Worm (Caenorhabditis elegans): ENCODE results near the gene C08G5.6.

C08G5.6 gene

ce11 chrII:753469-753868 lies 16.9 kb upstream of the C08G5.6 start (continued):
- TF ChIP-seq somi-1 (GFP tag; optimal IDR thresholded peaks at IDR 0.05) (no peak), lin-26 (GFP tag; IDR thresholded peaks at IDR 0.05) (no peak), pha-4 (tag; optimal IDR thresholded peaks at IDR 0.05) (no peak), dpff-1 (tag; optimal IDR thresholded peaks at IDR 0.05) (no peak), ceh-100 (GFP tag; IDR thresholded peaks at IDR 0.05) (no peak)

- TF ChIP-seq ccch-3 (GFP tag; optimal IDR thresholded peaks at IDR 0.05) (no peak), die-1 (tag; optimal IDR thresholded peaks at IDR 0.05) (no peak), pbrm-1 (GFP tag; IDR thresholded peaks at IDR 0.05) (0 out of 2 replicates have a peak, but pooled peaks have one; percentile 28), Y53F4B.3 (GFP tag; IDR thresholded peaks at IDR 0.05) (no peak), cebp-2 (GFP tag; IDR thresholded peaks at IDR 0.05) (0 out of 2 replicates have a peak, but pooled peaks have one; percentile 10), rpc-1 (optimal IDR thresholded peaks at IDR 0.05) (peak; percentile 4), rpc-1 (tag; optimal IDR thresholded peaks at IDR 0.05) (peak; percentile 58), tbp1 (GFP tag; optimal IDR thresholded peaks at IDR 0.05) (peak; percentile 74)
These were observed 15.4 kb upstream of the C08G5.6 start for ce11 chrII:754971-755370.

- TF ChIP-seq let-607 (tag; optimal IDR thresholded peaks at IDR 0.05) = no peak
- TF ChIP-seq attf-6 (GFP tag; IDR thresholded peaks at IDR 0.05) = no peak
- TF ChIP-seq rcor-1 (GFP tag; IDR thresholded peaks at IDR 0.05) = no peak
- no peak for TF ChIP-seq F37B4.10 (GFP tag; IDR thresholded peaks at IDR 0.05)
- no peak for TF ChIP-seq ceh-40 (GFP tag; IDR thresholded peaks at IDR 0.05)
- no peak for TF ChIP-seq hsf-1 (GFP tag; IDR thresholded peaks at IDR 0.05)
- no peak for TF ChIP-seq madf-8 (GFP tag; conservative IDR thresholded peaks at IDR 0.05)
- TF ChIP-seq egrh-3 (GFP tag; IDR thresholded peaks at IDR 0.05) = no peak
- no peak for TF ChIP-seq tlf-1 (GFP tag; optimal IDR thresholded peaks at IDR 0.05)
- no peak for TF ChIP-seq pbrm-1 (GFP tag; IDR thresholded peaks at IDR 0.05)
- no peak for TF ChIP-seq D2030.7 (GFP tag; IDR thresholded peaks at IDR 0.05)
- no peak for TF ChIP-seq B0035.1 (tag; optimal IDR thresholded peaks at IDR 0.05)
- no peak for TF ChIP-seq lag-1 (GFP tag; IDR thresholded peaks at IDR 0.05)
- TF ChIP-seq F10E7.11 (tag; optimal IDR thresholded peaks at IDR 0.05) = no peak
- TF ChIP-seq ceh-27 (GFP tag; optimal IDR thresholded peaks at IDR 0.05) = no peak
- no peak for TF ChIP-seq F49E8.2 (tag; optimal IDR thresholded peaks at IDR 0.05; ENCODE audit: insufficient read depth)
These were observed 14.2 kb upstream of the C08G5.6 start for ce11 chrII:756161-756560.

ce11 chrII:757224-757623 lies 13.1 kb upstream of the C08G5.6 start:
- TF ChIP-seq die-1 (tag; optimal IDR thresholded peaks at IDR 0.05) (no peak), unc-62 (GFP tag; optimal IDR thresholded peaks at IDR 0.05) (no peak), lsl-1 (GFP tag; optimal IDR thresholded peaks at IDR 0.05) (no peak), unc-130 (GFP tag; optimal IDR thresholded peaks at IDR 0.05) (no peak), ceh-27 (GFP tag; optimal IDR thresholded peaks at IDR 0.05) (no peak)

- TF ChIP-seq zfh-2 (GFP tag; conservative IDR thresholded peaks at IDR 0.05) (peak; percentile 51; the same call in 1 of the 2 replicates), hrde-1 (tag; optimal IDR thresholded peaks at IDR 0.05; ENCODE audit: borderline replicate concordance) (no peak), hmg-1.2 (GFP tag; IDR thresholded peaks at IDR 0.05) (peak; percentile 26; the same call in 1 of the 2 replicates), let-607 (tag; optimal IDR thresholded peaks at IDR 0.05) (no peak), nhr-27 (tag; optimal IDR thresholded peaks at IDR 0.05) (no peak), sptf-2 (GFP tag; optimal IDR thresholded peaks at IDR 0.05) (no peak), K12H6.12 (tag; optimal IDR thresholded peaks at IDR 0.05) (peak; percentile 19), ztf-6 (GFP tag; IDR thresholded peaks at IDR 0.05) (no peak), nhr-179 (tag; optimal IDR thresholded peaks at IDR 0.05) (no peak), lin-35 (GFP tag; optimal IDR thresholded peaks at IDR 0.05) (no peak), C17E4.6 (GFP tag; IDR thresholded peaks at IDR 0.05) (no peak), lin-26 (GFP tag; IDR thresholded peaks at IDR 0.05) (no peak), lin-54 (GFP tag; optimal IDR thresholded peaks at IDR 0.05) (no peak), ztf-18 (tag; optimal IDR thresholded peaks at IDR 0.05) (no peak), F49E8.2 (tag; optimal IDR thresholded peaks at IDR 0.05; ENCODE audit: insufficient read depth) (no peak)
These were observed 10.6 kb upstream of the C08G5.6 start for ce11 chrII:759788-760187.

All from whole organism, young adult.